Fruit fly (Drosophila melanogaster) whole organism: Measurements from ENCODE around the gene CG12061.

Source experiments
- Dll ChIP-seq: fragments of >200 bp; optimal IDR thresholded peaks from 2 replicates; lab custom pipeline; 2017
- pan ChIP-seq: fragments of >200 bp; optimal IDR thresholded peaks from 2 replicates; lab custom pipeline; 2017
- psq ChIP-seq: fragments of >200 bp; optimal IDR thresholded peaks from 2 replicates; lab custom pipeline; 2017
- usp ChIP-seq: fragments of >200 bp; optimal IDR thresholded peaks from 2 replicates; lab custom pipeline; 2017; ENCODE audit warnings: missing biosample characterization, missing genetic modification characterization, mixed read lengths

DNA sequence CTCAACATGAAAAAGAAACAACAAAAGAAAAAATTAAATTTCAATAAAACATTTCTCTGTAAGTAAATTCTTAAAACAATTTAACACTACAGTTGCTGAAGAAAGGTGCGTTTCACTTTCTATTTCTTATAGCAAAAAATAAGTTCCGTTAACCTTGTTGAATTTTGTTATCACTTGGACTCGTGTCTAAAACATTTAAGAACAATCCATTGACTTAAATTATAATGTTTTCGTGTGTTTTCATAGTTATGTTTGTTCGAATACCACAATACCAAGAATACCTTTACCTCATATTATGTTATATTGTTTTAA is 60.9 kb downstream of the CG12061 start:
- TF ChIP-seq Dll (lab: Kevin White, UChicago) (no peak), psq (lab: Kevin White, UChicago) (no peak), pan (no peak), usp (no peak)
